Fruit fly (Drosophila melanogaster) whole organism, prepupa: ENCODE measurements around the gene CG42847.

Source experiments
- Blimp-1 ChIP-seq: fragments of 200-800 bp; sonication (Bioruptor generic); optimal IDR thresholded peaks from 3 replicates; lab custom pipeline; 2017; ENCODE audit warnings: missing biosample characterization, missing genetic modification characterization, mild to moderate bottlenecking, moderate library complexity, missing genetic modification reagents
- CG10669 ChIP-seq: fragments of 200-800 bp; sonication (Bioruptor generic); optimal IDR thresholded peaks from 3 replicates; lab custom pipeline; 2018; ENCODE audit warnings: missing biosample characterization, mild to moderate bottlenecking, missing genetic modification characterization, moderate library complexity
- CG11294 ChIP-seq: fragments of 200-800 bp; sonication (Bioruptor generic); IDR thresholded peaks from 2 replicates; pipeline ENCODE4 v1.3.6; 2022; ENCODE audit warnings: missing biosample characterization, missing genetic modification characterization
- CG11762 ChIP-seq: fragments of 200-800 bp; sonication (Bioruptor generic); optimal IDR thresholded peaks from 3 replicates; lab custom pipeline; 2016; ENCODE audit warnings: missing biosample characterization, missing genetic modification characterization; ENCODE audit not compliant: insufficient read depth
- CG11902 ChIP-seq: fragments of 200-800 bp; sonication (Bioruptor generic); optimal IDR thresholded peaks from 3 replicates; lab custom pipeline; 2016; ENCODE audit warnings: missing biosample characterization, missing genetic modification characterization
- CG15336 ChIP-seq: fragments of 200-800 bp; sonication (Bioruptor generic); IDR thresholded peaks from 2 replicates; pipeline ENCODE4 v1.3.6; 2022; ENCODE audit warnings: missing biosample characterization, missing genetic modification characterization
- CG3032 ChIP-seq: fragments of 200-800 bp; optimal IDR thresholded peaks from 2 replicates; lab custom pipeline; 2019; ENCODE audit warnings: missing biosample characterization, mild to moderate bottlenecking, missing genetic modification characterization, moderate library complexity
- CG31627 ChIP-seq: fragments of 200-800 bp; sonication (Bioruptor generic); optimal IDR thresholded peaks from 3 replicates; lab custom pipeline; 2016; ENCODE audit warnings: missing biosample characterization, missing genetic modification characterization
- CG32006 ChIP-seq: fragments of 200-800 bp; sonication (Bioruptor generic); optimal IDR thresholded peaks from 3 replicates; lab custom pipeline; 2017; ENCODE audit warnings: missing biosample characterization, mild to moderate bottlenecking, missing genetic modification characterization
- CG3919 ChIP-seq: fragments of 200-800 bp; sonication (Bioruptor generic); optimal IDR thresholded peaks from 3 replicates; lab custom pipeline; 2016; ENCODE audit warnings: missing biosample characterization, missing genetic modification characterization
- CG4318 ChIP-seq: fragments of 200-800 bp; sonication (Bioruptor generic); optimal IDR thresholded peaks from 3 replicates; lab custom pipeline; 2017; ENCODE audit warnings: missing biosample characterization, mild to moderate bottlenecking, missing genetic modification characterization
- CG6163 ChIP-seq: fragments of 200-800 bp; sonication (Bioruptor generic); IDR thresholded peaks from 3 replicates; pipeline ENCODE4 v1.3.6; 2022; ENCODE audit warnings: missing biosample characterization, missing genetic modification characterization
- CG6276 ChIP-seq: fragments of 200-800 bp; sonication (Bioruptor generic); optimal IDR thresholded peaks from 2 replicates; lab custom pipeline; 2017; ENCODE audit warnings: missing biosample characterization, mild to moderate bottlenecking, missing genetic modification characterization
- CG6792 ChIP-seq: fragments of 200-800 bp; sonication (Bioruptor generic); optimal IDR thresholded peaks from 3 replicates; lab custom pipeline; 2016; ENCODE audit warnings: missing biosample characterization, missing genetic modification characterization
- CG6808 ChIP-seq: fragments of 200-800 bp; sonication (Bioruptor generic); optimal IDR thresholded peaks from 3 replicates; lab custom pipeline; 2017; ENCODE audit warnings: missing biosample characterization, missing genetic modification characterization, mild to moderate bottlenecking, moderate library complexity, missing genetic modification reagents
- CG6854 ChIP-seq: fragments of 200-800 bp; sonication (Bioruptor generic); optimal IDR thresholded peaks from 2 replicates; lab custom pipeline; 2017; ENCODE audit warnings: missing biosample characterization, mild to moderate bottlenecking, missing genetic modification characterization
- CG8319 ChIP-seq: fragments of 200-800 bp; sonication (Bioruptor generic); optimal IDR thresholded peaks from 3 replicates; lab custom pipeline; 2016; ENCODE audit warnings: missing biosample characterization, missing genetic modification characterization
- CG8632 ChIP-seq: fragments of 200-800 bp; sonication (Bioruptor generic); optimal IDR thresholded peaks from 3 replicates; lab custom pipeline; 2016; ENCODE audit warnings: missing biosample characterization, missing genetic modification characterization
- Eip75B ChIP-seq: fragments of 200-800 bp; sonication (Bioruptor generic); optimal IDR thresholded peaks from 3 replicates; lab custom pipeline; 2016; ENCODE audit warnings: missing biosample characterization, missing genetic modification characterization
- Eip78C ChIP-seq: fragments of 200-800 bp; sonication (Bioruptor generic); peaks from one replicate; lab custom pipeline; 2016; ENCODE audit warnings: missing biosample characterization, missing genetic modification characterization
- Ets21C ChIP-seq: fragments of 200-800 bp; sonication (Bioruptor generic); optimal IDR thresholded peaks from 3 replicates; lab custom pipeline; 2016; ENCODE audit warnings: missing biosample characterization, missing genetic modification characterization
- Ets96B ChIP-seq: fragments of 200-800 bp; optimal IDR thresholded peaks from 2 replicates; lab custom pipeline; 2019; ENCODE audit warnings: missing biosample characterization, mild to moderate bottlenecking, missing genetic modification characterization, moderate library complexity
- Gug ChIP-seq: fragments of 200-800 bp; sonication (Bioruptor generic); IDR thresholded peaks from 2 replicates; pipeline ENCODE4 v1.3.6; 2022; ENCODE audit warnings: missing biosample characterization, missing genetic modification characterization
- Hr38 ChIP-seq: sonication (Bioruptor generic); optimal IDR thresholded peaks from 2 replicates; lab custom pipeline; 2016; ENCODE audit warnings: missing biosample characterization, missing genetic modification characterization
- Hr4 ChIP-seq: fragments of 200-800 bp; sonication (Bioruptor generic); optimal IDR thresholded peaks from 3 replicates; lab custom pipeline; 2016; ENCODE audit warnings: missing biosample characterization, missing genetic modification characterization
- Met ChIP-seq: fragments of 200-800 bp; sonication (Bioruptor generic); optimal IDR thresholded peaks from 3 replicates; lab custom pipeline; 2016; ENCODE audit warnings: missing biosample characterization, missing genetic modification characterization
- Smox ChIP-seq: fragments of 200-800 bp; sonication (Bioruptor generic); optimal IDR thresholded peaks from 3 replicates; lab custom pipeline; 2016; ENCODE audit warnings: missing biosample characterization, missing genetic modification characterization
- Sox102F ChIP-seq: fragments of 200-800 bp; sonication (Bioruptor generic); optimal IDR thresholded peaks from 2 replicates; lab custom pipeline; 2016; ENCODE audit warnings: missing biosample characterization, mild to moderate bottlenecking, missing genetic modification characterization
- Sox15 ChIP-seq: fragments of 200-800 bp; sonication (Bioruptor generic); optimal IDR thresholded peaks from 3 replicates; lab custom pipeline; 2016; ENCODE audit warnings: missing biosample characterization, missing genetic modification characterization
- achi ChIP-seq: fragments of 200-800 bp; sonication (Bioruptor generic); optimal IDR thresholded peaks from 3 replicates; lab custom pipeline; 2016; ENCODE audit warnings: missing biosample characterization, missing genetic modification characterization
- dac ChIP-seq: fragments of 200-800 bp; sonication (Bioruptor generic); optimal IDR thresholded peaks from 2 replicates; lab custom pipeline; 2017; ENCODE audit warnings: missing biosample characterization, mild to moderate bottlenecking, missing genetic modification characterization
- dsx ChIP-seq: fragments of 200-800 bp; optimal IDR thresholded peaks from 3 replicates; lab custom pipeline; 2019; ENCODE audit warnings: missing biosample characterization, mild to moderate bottlenecking, missing genetic modification characterization, moderate library complexity; ENCODE audit not compliant: poor library complexity, severe bottlenecking
- esn ChIP-seq: fragments of 200-800 bp; sonication (Bioruptor generic); optimal IDR thresholded peaks from 2 replicates; lab custom pipeline; 2016; ENCODE audit warnings: missing biosample characterization, mild to moderate bottlenecking, missing genetic modification characterization, moderate library complexity
- fd59A ChIP-seq: fragments of 200-800 bp; sonication (Bioruptor generic); optimal IDR thresholded peaks from 2 replicates; lab custom pipeline; 2017; ENCODE audit warnings: missing biosample characterization, mild to moderate bottlenecking, missing genetic modification characterization, missing genetic modification reagents
- fd85E ChIP-seq: fragments of 200-800 bp; sonication (Bioruptor generic); optimal IDR thresholded peaks from 3 replicates; lab custom pipeline; 2016; ENCODE audit warnings: missing biosample characterization, missing genetic modification characterization
- fkh ChIP-seq: fragments of 200-800 bp; sonication (Bioruptor generic); optimal IDR thresholded peaks from 3 replicates; lab custom pipeline; 2017; ENCODE audit warnings: missing biosample characterization, mild to moderate bottlenecking, missing genetic modification characterization, moderate library complexity
- lz ChIP-seq: fragments of 200-800 bp; sonication (Bioruptor generic); optimal IDR thresholded peaks from 3 replicates; lab custom pipeline; 2016; ENCODE audit warnings: missing biosample characterization, missing genetic modification characterization
- net ChIP-seq: fragments of 200-800 bp; sonication (Bioruptor generic); optimal IDR thresholded peaks from 3 replicates; lab custom pipeline; 2016; ENCODE audit warnings: missing biosample characterization, missing genetic modification characterization
- pdm3 ChIP-seq: fragments of 200-800 bp; sonication (Bioruptor generic); optimal IDR thresholded peaks from 3 replicates; lab custom pipeline; 2016; ENCODE audit warnings: missing biosample characterization, missing genetic modification characterization
- salr ChIP-seq, 2 experiments: fragments of 200-800 bp; sonication (Bioruptor generic); optimal IDR thresholded peaks; 3 replicates each; lab custom pipeline; 2016 to 2018; ENCODE audit warnings: missing biosample characterization in 2 of 2, missing genetic modification characterization in 2 of 2, mild to moderate bottlenecking in 1 of 2
- spab ChIP-seq: fragments of 200-800 bp; sonication (Bioruptor generic); optimal IDR thresholded peaks from 2 replicates; lab custom pipeline; 2017; ENCODE audit warnings: missing biosample characterization, mild to moderate bottlenecking, missing genetic modification characterization, missing genetic modification reagents
- ss ChIP-seq, 2 experiments: fragments of 200-800 bp; sonication (Bioruptor generic); optimal IDR thresholded peaks; 2 replicates in 1 of 2; 3 replicates in 1 of 2; lab custom pipeline; 2017 to 2018; ENCODE audit warnings: mild to moderate bottlenecking in 2 of 2, missing biosample characterization in 2 of 2, missing genetic modification characterization in 2 of 2, moderate library complexity in 1 of 2
- svp ChIP-seq: fragments of 200-800 bp; sonication (Bioruptor generic); peaks from one replicate; lab custom pipeline; 2016; ENCODE audit warnings: missing biosample characterization, missing genetic modification characterization
- topi ChIP-seq: fragments of 200-800 bp; sonication (Bioruptor generic); optimal IDR thresholded peaks from 3 replicates; lab custom pipeline; 2016; ENCODE audit warnings: missing biosample characterization, missing genetic modification characterization
- vri ChIP-seq: fragments of 200-800 bp; sonication (Bioruptor generic); optimal IDR thresholded peaks from 3 replicates; lab custom pipeline; 2016; ENCODE audit warnings: missing biosample characterization, mild to moderate bottlenecking, missing genetic modification characterization

Gene CG42847

dm6 chr2L:9455157-9455556, 27.5 kb downstream of the CG42847 start:
- TF ChIP-seq lz (GFP tag; lab: Kevin White, UChicago): no peak
- no peak for TF ChIP-seq fkh (GFP tag; lab: Kevin White, UChicago)
- TF ChIP-seq Sox102F (GFP tag; lab: Kevin White, UChicago): no peak
- no peak for TF ChIP-seq Smox
- TF ChIP-seq CG6792: no peak
- no peak for TF ChIP-seq dsx (GFP tag; lab: Kevin White, UChicago)
- no peak for TF ChIP-seq Hr38
- TF ChIP-seq CG31627 (GFP tag; lab: Kevin White, UChicago): no peak
- no peak for TF ChIP-seq Ets96B (tag; lab: Kevin White, UChicago)
- no peak for TF ChIP-seq dac (GFP tag; lab: Kevin White, UChicago)
- no peak for TF ChIP-seq Sox15

- TF ChIP-seq svp: peak; percentile 69
- no peak for TF ChIP-seq CG32006 (GFP tag; lab: Kevin White, UChicago)
These were observed 29.8 kb downstream of the CG42847 start for dm6 chr2L:9457456-9457855.

dm6 chr2L:9457865-9458264, 30.2 kb downstream of the CG42847 start:
- TF ChIP-seq Hr38 (no peak), Smox (no peak), Ets96B (tag; lab: Kevin White, UChicago) (no peak), Ets21C (GFP tag; lab: Kevin White, UChicago) (no peak), CG10669 (no peak), fd85E (GFP tag; lab: Kevin White, UChicago) (no peak), Eip78C (GFP tag; lab: Kevin White, UChicago) (peak; percentile 66), CG6792 (no peak), Hr4 (GFP tag; lab: Kevin White, UChicago) (no peak), achi (GFP tag; lab: Kevin White, UChicago) (no peak), CG3032 (tag; lab: Kevin White, UChicago) (no peak), pdm3 (GFP tag; lab: Kevin White, UChicago) (no peak), spab (no peak), Met (GFP tag; lab: Kevin White, UChicago) (peak; percentile 40), salr (GFP tag; optimal IDR thresholded peaks at IDR 0.05; lab: Kevin White, UChicago) (no peak), CG32006 (GFP tag; lab: Kevin White, UChicago) (no peak), Sox102F (GFP tag; lab: Kevin White, UChicago) (peak; percentile 39), CG15336 (GFP tag; lab: Robert Waterston, UW) (no peak), vri (GFP tag; lab: Kevin White, UChicago) (peak; percentile 18), ss (GFP tag; optimal IDR thresholded peaks at IDR 0.05; lab: Kevin White, UChicago) (no peak), net (GFP tag; lab: Kevin White, UChicago) (no peak), CG11294 (GFP tag; lab: Robert Waterston, UW) (no peak), Eip75B (GFP tag; lab: Kevin White, UChicago) (no peak), CG11902 (GFP tag; lab: Kevin White, UChicago) (no peak), CG6808 (GFP tag; lab: Kevin White, UChicago) (no peak), CG11762 (GFP tag; lab: Kevin White, UChicago) (no peak), CG6276 (GFP tag; lab: Kevin White, UChicago) (no peak), esn (peak; percentile 6), fd59A (no peak), CG6854 (GFP tag; lab: Kevin White, UChicago) (no peak), CG6163 (no peak), Sox15 (no peak), dac (GFP tag; lab: Kevin White, UChicago) (no peak), lz (GFP tag; lab: Kevin White, UChicago) (no peak), svp (no peak), CG4318 (GFP tag; lab: Kevin White, UChicago) (no peak), fkh (GFP tag; lab: Kevin White, UChicago) (peak; percentile 18), Blimp-1 (GFP tag; lab: Kevin White, UChicago) (no peak), topi (peak; percentile 5), CG3919 (no peak), CG8319 (GFP tag; lab: Kevin White, UChicago) (no peak), Gug (GFP tag; lab: Robert Waterston, UW) (no peak), CG8632 (GFP tag; lab: Kevin White, UChicago) (no peak)
